Worm (Caenorhabditis elegans) whole organism, young adult: ENCODE results near the gene C14C10.10.

Experiments used
- B0019.2 ChIP-seq: fragments of 200-800 bp; sonication (Bioruptor generic); conservative IDR thresholded peaks from 2 replicates; pipeline ENCODE4 v1.3.6; 2022; ENCODE audit warnings: missing genetic modification reagents, missing genetic modification characterization, missing compliant biosample characterization
- B0035.1 ChIP-seq: sonication (generic microtip); optimal IDR thresholded peaks from 2 replicates; lab custom pipeline; 2016; ENCODE audit warnings: missing genetic modification characterization, mild to moderate bottlenecking, missing compliant biosample characterization, missing genotype, missing genetic modification reagents
- F22D6.2 ChIP-seq: sonication (generic microtip); optimal IDR thresholded peaks from 2 replicates; lab custom pipeline; 2016; ENCODE audit warnings: mild to moderate bottlenecking, missing genetic modification characterization, missing compliant biosample characterization
- F49E8.2 ChIP-seq: sonication (generic microtip); optimal IDR thresholded peaks from 3 replicates; lab custom pipeline; 2017; ENCODE audit warnings: missing genetic modification characterization, mild to moderate bottlenecking, missing compliant biosample characterization, antibody characterized with exemption, moderate library complexity; ENCODE audit not compliant: insufficient read depth
- F57A8.1 ChIP-seq: fragments of 200-800 bp; sonication (Bioruptor generic); optimal IDR thresholded peaks from 2 replicates; lab custom pipeline; 2018; ENCODE audit warnings: mild to moderate bottlenecking, missing genetic modification characterization, moderate library complexity, missing compliant biosample characterization
- K11D2.4 ChIP-seq: fragments of 200-800 bp; sonication (Bioruptor generic); IDR thresholded peaks from 2 replicates; pipeline ENCODE4 v1.3.6; 2022; ENCODE audit warnings: missing genetic modification reagents, missing genetic modification characterization, missing compliant biosample characterization
- Y53F4B.3 ChIP-seq: fragments of 200-800 bp; sonication (Bioruptor generic); IDR thresholded peaks from 2 replicates; pipeline ENCODE4 v1.3.6; 2022; ENCODE audit warnings: missing genetic modification reagents, missing genetic modification characterization, missing compliant biosample characterization
- Y95B8A.8 ChIP-seq: fragments of 200-800 bp; sonication (Bioruptor generic); IDR thresholded peaks from 2 replicates; pipeline ENCODE4 v1.3.6; 2022; ENCODE audit warnings: missing genetic modification reagents, missing genetic modification characterization, missing compliant biosample characterization
- akir-1 ChIP-seq: fragments of 200-800 bp; sonication (Bioruptor generic); optimal IDR thresholded peaks from 2 replicates; lab custom pipeline; 2018; ENCODE audit warnings: mild to moderate bottlenecking, missing genetic modification characterization, moderate library complexity, missing compliant biosample characterization
- aptf-3 ChIP-seq: fragments of 200-800 bp; sonication (Bioruptor generic); IDR thresholded peaks from 2 replicates; pipeline ENCODE4 v1.3.6; 2022; ENCODE audit warnings: missing genetic modification characterization, missing compliant biosample characterization
- atf-7 ChIP-seq: sonication (generic microtip); optimal IDR thresholded peaks from 2 replicates; lab custom pipeline; 2017; ENCODE audit warnings: mild to moderate bottlenecking, missing genetic modification characterization, missing compliant biosample characterization
- athp-1 ChIP-seq: sonication (generic microtip); optimal IDR thresholded peaks from 2 replicates; lab custom pipeline; 2017; ENCODE audit warnings: mild to moderate bottlenecking, missing genetic modification characterization, missing compliant biosample characterization
- cebp-1 ChIP-seq, 2 experiments: fragments of 200-800 bp in 1 of 2; sonication (Bioruptor generic) in 1 of 2; sonication (generic microtip) in 1 of 2; IDR thresholded peaks in 1 of 2; optimal IDR thresholded peaks in 1 of 2; 2 replicates each; pipeline versions ENCODE4 v1.3.6 to Lab custom; 2017 to 2022; ENCODE audit warnings: missing compliant biosample characterization in 2 of 2, missing genetic modification characterization in 2 of 2, mild to moderate bottlenecking in 1 of 2, missing genetic modification reagents in 1 of 2, moderate library complexity in 1 of 2
- ceh-79 ChIP-seq: sonication (generic microtip); optimal IDR thresholded peaks from 2 replicates; lab custom pipeline; 2017; ENCODE audit warnings: mild to moderate bottlenecking, missing genetic modification characterization, missing compliant biosample characterization
- die-1 ChIP-seq: sonication (generic microtip); optimal IDR thresholded peaks from 2 replicates; lab custom pipeline; 2016; ENCODE audit warnings: missing genotype, mild to moderate bottlenecking, missing genetic modification characterization, missing compliant biosample characterization
- egl-44 ChIP-seq: fragments of 200-800 bp; sonication (Bioruptor generic); IDR thresholded peaks from 2 replicates; pipeline ENCODE4 v1.3.6; 2022; ENCODE audit warnings: missing genetic modification reagents, missing genetic modification characterization, missing compliant biosample characterization
- hlh-12 ChIP-seq: sonication (generic microtip); optimal IDR thresholded peaks from 2 replicates; lab custom pipeline; 2016; ENCODE audit warnings: missing genetic modification characterization, missing compliant biosample characterization
- hmg-1.2 ChIP-seq: fragments of 200-800 bp; sonication (Bioruptor generic); IDR thresholded peaks from 2 replicates; pipeline ENCODE4 v1.3.6; 2022; ENCODE audit warnings: missing genetic modification reagents, missing genetic modification characterization, missing compliant biosample characterization
- hmg-20 ChIP-seq: fragments of 200-800 bp; sonication (Bioruptor generic); IDR thresholded peaks from 2 replicates; pipeline ENCODE4 v1.3.6; 2022; ENCODE audit warnings: missing genetic modification reagents, missing genetic modification characterization, missing compliant biosample characterization
- lin-40 ChIP-seq: sonication (generic microtip); optimal IDR thresholded peaks from 2 replicates; lab custom pipeline; 2016; ENCODE audit warnings: missing genetic modification characterization, mild to moderate bottlenecking, missing compliant biosample characterization, missing genotype, missing genetic modification reagents
- lin-54 ChIP-seq: fragments of 200-800 bp; sonication (Bioruptor generic); optimal IDR thresholded peaks from 2 replicates; lab custom pipeline; 2018; ENCODE audit warnings: mild to moderate bottlenecking, missing genetic modification characterization, missing compliant biosample characterization
- madf-3 ChIP-seq: fragments of 200-800 bp; sonication (Bioruptor generic); IDR thresholded peaks from 2 replicates; pipeline ENCODE4 v1.3.6; 2022; ENCODE audit warnings: missing genetic modification reagents, missing genetic modification characterization, missing compliant biosample characterization
- mel-28 ChIP-seq: sonication (generic microtip); optimal IDR thresholded peaks from 2 replicates; lab custom pipeline; 2016; ENCODE audit warnings: borderline replicate concordance, mild to moderate bottlenecking, missing genetic modification characterization, missing compliant biosample characterization
- mxl-1 ChIP-seq: sonication (generic microtip); optimal IDR thresholded peaks from 2 replicates; lab custom pipeline; 2016; ENCODE audit warnings: missing genetic modification characterization, missing compliant biosample characterization
- nhr-90 ChIP-seq: sonication (generic microtip); optimal IDR thresholded peaks from 2 replicates; lab custom pipeline; 2016; ENCODE audit warnings: missing genotype, mild to moderate bottlenecking, missing genetic modification characterization, missing compliant biosample characterization
- sdz-38 ChIP-seq: sonication (generic microtip); optimal IDR thresholded peaks from 2 replicates; lab custom pipeline; 2016; ENCODE audit warnings: missing genotype, missing genetic modification characterization, missing compliant biosample characterization
- snpc-3.4 ChIP-seq: sonication (generic microtip); optimal IDR thresholded peaks from 2 replicates; lab custom pipeline; 2017; ENCODE audit warnings: missing genetic modification characterization, mild to moderate bottlenecking, missing compliant biosample characterization, antibody characterized with exemption, moderate library complexity, missing genotype, missing genetic modification reagents
- somi-1 ChIP-seq: fragments of 200-800 bp; sonication (Bioruptor generic); optimal IDR thresholded peaks from 2 replicates; lab custom pipeline; 2018; ENCODE audit warnings: mild to moderate bottlenecking, missing genetic modification characterization, missing compliant biosample characterization
- tbx-9 ChIP-seq: sonication (generic microtip); optimal IDR thresholded peaks from 2 replicates; lab custom pipeline; 2016; ENCODE audit warnings: borderline replicate concordance, missing genetic modification characterization, inconsistent platforms, missing compliant biosample characterization
- zfh-2 ChIP-seq: fragments of 200-800 bp; sonication (Bioruptor generic); conservative IDR thresholded peaks from 2 replicates; pipeline ENCODE4 v1.3.6; 2022; ENCODE audit warnings: missing genetic modification reagents, missing genetic modification characterization, missing compliant biosample characterization
- ztf-18 ChIP-seq: sonication (generic microtip); optimal IDR thresholded peaks from 2 replicates; lab custom pipeline; 2016; ENCODE audit warnings: missing genotype, mild to moderate bottlenecking, missing genetic modification characterization, missing compliant biosample characterization
- ztf-28 ChIP-seq: fragments of 200-800 bp; sonication (Bioruptor generic); IDR thresholded peaks from 2 replicates; pipeline ENCODE4 v1.3.6; 2022; ENCODE audit warnings: missing genetic modification reagents, missing genetic modification characterization, missing compliant biosample characterization
- ztf-3 ChIP-seq: fragments of 200-800 bp; sonication (Bioruptor generic); optimal IDR thresholded peaks from 2 replicates; lab custom pipeline; 2018; ENCODE audit warnings: mild to moderate bottlenecking, missing genetic modification characterization, missing compliant biosample characterization

The C14C10.10 gene

ce11 chrV:12599110-12599509 is at the start of gene C14C10.10, which contains the start of gene ril-2:
C14C10.10 (minus strand) TSS chrV:12599128.
ril-2 (minus strand) TSS chrV:12599157.
- TF ChIP-seq hmg-1.2 (GFP tag; lab: Robert Waterston, UW) (peak; percentile 94), F49E8.2 (tag; lab: Kevin White, UChicago) (no peak)

- TF ChIP-seq ztf-18 (no peak), cebp-1 (GFP tag; IDR thresholded peaks at IDR 0.05; lab: Robert Waterston, UW) (no peak), cebp-1 (tag; optimal IDR thresholded peaks at IDR 0.05; lab: Kevin White, UChicago) (no peak), Y95B8A.8 (GFP tag; lab: Robert Waterston, UW) (no peak), K11D2.4 (GFP tag; lab: Robert Waterston, UW) (no peak), Y53F4B.3 (no peak), atf-7 (tag; lab: Kevin White, UChicago) (no peak), lin-40 (tag; lab: Kevin White, UChicago) (no peak), F22D6.2 (tag; lab: Kevin White, UChicago) (no peak), aptf-3 (GFP tag; lab: Robert Waterston, UW) (no peak), ceh-79 (tag; lab: Kevin White, UChicago) (no peak), tbx-9 (tag; lab: Kevin White, UChicago) (no peak)
- TF ChIP-seq, all 124 proteins: peak for 0
Measured at ce11 chrV:12644500-12644899, 45.6 kb upstream of the C14C10.10 start, which contains the start of gene F56H9.8. F56H9.8 (plus strand) TSS chrV:12644800.

- TF ChIP-seq mxl-1 (tag; lab: Kevin White, UChicago), result no peak
- no peak for TF ChIP-seq die-1
- no peak for TF ChIP-seq egl-44
- no peak for TF ChIP-seq snpc-3.4 (tag; lab: Kevin White, UChicago)
- no peak for TF ChIP-seq lin-54 (GFP tag; lab: Kevin White, UChicago)
- no peak for TF ChIP-seq zfh-2 (GFP tag; lab: Robert Waterston, UW)
- no peak for TF ChIP-seq B0035.1 (tag; lab: Kevin White, UChicago)
- TF ChIP-seq ztf-28, result no peak
- TF ChIP-seq sdz-38 (tag; lab: Kevin White, UChicago), result no peak
- no peak for TF ChIP-seq mel-28 (tag; lab: Kevin White, UChicago)
- TF ChIP-seq athp-1 (tag; lab: Kevin White, UChicago), result no peak
- TF ChIP-seq akir-1 (GFP tag; lab: Kevin White, UChicago), result no peak
- no peak for TF ChIP-seq hlh-12 (tag; lab: Kevin White, UChicago)
- no peak for TF ChIP-seq somi-1 (GFP tag; lab: Kevin White, UChicago)
- no peak for TF ChIP-seq nhr-90 (tag; lab: Kevin White, UChicago)
- no peak for TF ChIP-seq hmg-20 (GFP tag; lab: Robert Waterston, UW)
- TF ChIP-seq ztf-3 (GFP tag; lab: Kevin White, UChicago), result no peak
- TF ChIP-seq F57A8.1 (GFP tag; lab: Kevin White, UChicago), result no peak
- TF ChIP-seq madf-3 (GFP tag; lab: Robert Waterston, UW), result no peak
- no peak for TF ChIP-seq B0019.2 (GFP tag; lab: Robert Waterston, UW)
- TF ChIP-seq, all 124 proteins: peak for 0
Measured at ce11 chrV:12640384-12640783, 41.5 kb upstream of the C14C10.10 start, which contains the start of gene gpa-8. gpa-8 (minus strand) TSS chrV:12640484.
